Worm (Caenorhabditis elegans): ENCODE results near the gene F59E12.15.

The F59E12.15 gene

DNA sequence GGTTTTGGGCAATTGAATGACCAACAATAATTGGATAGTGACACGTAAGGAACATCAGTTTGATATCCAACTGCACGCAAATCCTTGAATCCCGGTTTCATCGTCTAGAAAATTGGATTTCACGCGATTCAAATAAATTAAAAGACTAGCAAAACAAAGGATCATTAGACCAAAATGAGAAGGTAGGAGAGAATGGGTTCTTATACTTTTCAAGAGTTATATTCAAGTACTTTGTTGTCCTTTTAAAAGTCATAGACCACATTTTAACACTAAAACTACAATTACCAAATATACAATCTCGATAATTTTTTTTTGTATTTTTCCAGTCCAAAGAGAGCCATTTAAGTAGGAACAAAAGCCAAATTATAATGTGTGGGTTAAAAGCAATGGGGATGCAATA, 45.9 kb downstream of the F59E12.15 start, which contains the start of gene T25E4.2:
T25E4.2 (minus strand) TSS at position 101 of the 400 bp plus-strand sequence.
- TF ChIP-seq C06A6.2 (GFP tag; conservative IDR thresholded peaks at IDR 0.05) (no peak), unc-130 (GFP tag; optimal IDR thresholded peaks at IDR 0.05) (no peak), egl-44 (GFP tag; IDR thresholded peaks at IDR 0.05) (no peak), chd-7 (tag; optimal IDR thresholded peaks at IDR 0.05) (no peak), mxl-1 (tag; optimal IDR thresholded peaks at IDR 0.05) (no peak), Y79H2A.3 (GFP tag; conservative IDR thresholded peaks at IDR 0.05) (no peak)

- TF ChIP-seq bed-1 (GFP tag; IDR thresholded peaks at IDR 0.05) (0 out of 2 replicates have a peak, but pooled peaks have one; percentile 56), F55B11.4 (tag; optimal IDR thresholded peaks at IDR 0.05; ENCODE audit: borderline replicate concordance, insufficient read depth) (no peak)
Measured at ce11 chrII:5579236-5579635, 48.9 kb downstream of the F59E12.15 start.

DNA sequence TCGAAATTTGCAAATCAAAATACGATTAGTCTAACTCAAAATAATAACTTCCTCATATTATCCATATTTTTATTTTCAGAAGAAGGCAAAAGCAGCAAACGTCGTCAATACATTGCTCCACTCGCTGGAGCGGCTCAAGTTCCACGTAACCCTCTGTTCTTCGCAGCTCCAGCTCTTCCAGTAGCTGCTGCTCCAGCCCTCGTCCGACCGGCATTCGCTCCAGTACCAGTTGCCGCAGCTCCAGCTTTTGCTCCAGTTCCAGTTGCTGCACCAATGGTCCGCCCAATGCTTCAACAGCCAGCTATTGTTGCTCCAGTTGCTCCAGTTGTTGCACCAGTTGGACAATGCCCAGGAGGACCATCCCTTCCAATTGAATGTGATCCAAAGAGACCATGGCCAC, 49.5 kb downstream of the F59E12.15 start:
- no peak for TF ChIP-seq ceh-40 (GFP tag; IDR thresholded peaks at IDR 0.05)
- peak; percentile 74; the same call in 1 of the 2 replicates for TF ChIP-seq zfh-2 (GFP tag; conservative IDR thresholded peaks at IDR 0.05)
- peak; percentile 76 for TF ChIP-seq egrh-3 (GFP tag; IDR thresholded peaks at IDR 0.05)
- no peak for TF ChIP-seq snpc-1.1 (tag; optimal IDR thresholded peaks at IDR 0.05; ENCODE audit: insufficient read depth)

- no peak for TF ChIP-seq attf-3 (GFP tag; conservative IDR thresholded peaks at IDR 0.05)
- TF ChIP-seq ceh-40 (GFP tag; IDR thresholded peaks at IDR 0.05), result no peak
- TF ChIP-seq zim-3 (tag; optimal IDR thresholded peaks at IDR 0.05), result no peak
- no peak for TF ChIP-seq dox-1 (GFP tag; IDR thresholded peaks at IDR 0.05)
- TF ChIP-seq ceh-58 (GFP tag; IDR thresholded peaks at IDR 0.05), result no peak
- no peak for TF ChIP-seq repo-1 (tag; optimal IDR thresholded peaks at IDR 0.05)
- no peak for TF ChIP-seq mes-4 (tag; optimal IDR thresholded peaks at IDR 0.05)
- TF ChIP-seq bed-2 (GFP tag; IDR thresholded peaks at IDR 0.05), result no peak
- TF ChIP-seq lsl-1 (GFP tag; optimal IDR thresholded peaks at IDR 0.05), result no peak
- no peak for TF ChIP-seq pha-4 (tag; optimal IDR thresholded peaks at IDR 0.05)
- no peak for TF ChIP-seq Y53F4B.3 (GFP tag; IDR thresholded peaks at IDR 0.05)
- no peak for TF ChIP-seq ceh-91 (GFP tag; IDR thresholded peaks at IDR 0.05)
- TF ChIP-seq ekl-4 (GFP tag; IDR thresholded peaks at IDR 0.05), result no peak
- no peak for TF ChIP-seq atf-7 (tag; optimal IDR thresholded peaks at IDR 0.05)
Measured at ce11 chrII:5578035-5578434, 50.1 kb downstream of the F59E12.15 start, which contains the start of gene T25E4.1. T25E4.1 (plus strand) TSS chrII:5578335.

- peak; percentile 51 for TF ChIP-seq ZK185.1 (tag; optimal IDR thresholded peaks at IDR 0.05; ENCODE audit: poor library complexity, severe bottlenecking)
- TF ChIP-seq F52B5.7 (tag; optimal IDR thresholded peaks at IDR 0.05), result no peak
- TF ChIP-seq ccch-3 (GFP tag; optimal IDR thresholded peaks at IDR 0.05), result no peak
- TF ChIP-seq F49E8.2 (tag; optimal IDR thresholded peaks at IDR 0.05; ENCODE audit: insufficient read depth), result no peak
- no peak for TF ChIP-seq F22D6.2 (tag; optimal IDR thresholded peaks at IDR 0.05)
- TF ChIP-seq lag-1 (GFP tag; IDR thresholded peaks at IDR 0.05), result no peak
- no peak for TF ChIP-seq nhr-27 (tag; optimal IDR thresholded peaks at IDR 0.05)
- no peak for TF ChIP-seq ztf-6 (GFP tag; IDR thresholded peaks at IDR 0.05)
- TF ChIP-seq nfyb-1 (GFP tag; IDR thresholded peaks at IDR 0.05), result peak; percentile 72; the same call in 1 of the 2 replicates
- no peak for TF ChIP-seq somi-1 (GFP tag; optimal IDR thresholded peaks at IDR 0.05)
- 0 out of 2 replicates have a peak, but pooled peaks have one; percentile 55 for TF ChIP-seq Y56A3A.18 (GFP tag; IDR thresholded peaks at IDR 0.05)
- TF ChIP-seq ztf-22 (GFP tag; optimal IDR thresholded peaks at IDR 0.05), result no peak
- TF ChIP-seq efl-1 (GFP tag; optimal IDR thresholded peaks at IDR 0.05), result no peak
- TF ChIP-seq let-607 (tag; optimal IDR thresholded peaks at IDR 0.05), result peak; percentile 17 to 31
- peak; percentile 18 for TF ChIP-seq unc-130 (GFP tag; optimal IDR thresholded peaks at IDR 0.05)
- no peak for TF ChIP-seq egrh-3 (GFP tag; IDR thresholded peaks at IDR 0.05)
- TF ChIP-seq mxl-1 (tag; optimal IDR thresholded peaks at IDR 0.05), result peak; percentile 41
- peak; percentile 35 for TF ChIP-seq zim-3 (tag; optimal IDR thresholded peaks at IDR 0.05)
- no peak for TF ChIP-seq ets-4 (GFP tag; optimal IDR thresholded peaks at IDR 0.05)
- TF ChIP-seq Y53F4B.3 (GFP tag; IDR thresholded peaks at IDR 0.05), result 0 out of 2 replicates have a peak, but pooled peaks have one; percentile 30
- TF ChIP-seq cebp-1 (GFP tag; IDR thresholded peaks at IDR 0.05), result no peak
- TF ChIP-seq cebp-1 (tag; optimal IDR thresholded peaks at IDR 0.05), result no peak
- TF ChIP-seq dox-1 (GFP tag; IDR thresholded peaks at IDR 0.05), result peak; percentile 71
Measured at ce11 chrII:5577060-5577459, 51.1 kb downstream of the F59E12.15 start.
